Worm (Caenorhabditis elegans) whole organism, L1 larva: Measurements from ENCODE around the gene ced-8.
A peak's percentile ranks its signal among the peaks of the same experiment; 100 is the strongest.

Source experiments
- C16A3.4 ChIP-seq: fragments of 150-350 bp; optimal IDR thresholded peaks from 2 replicates; lab custom pipeline; 2014; ENCODE audit warnings: missing biosample characterization, missing genetic modification characterization
- C34B4.2 ChIP-seq: sonication (generic microtip); optimal IDR thresholded peaks from 2 replicates; lab custom pipeline; 2017; ENCODE audit warnings: mild to moderate bottlenecking, missing genetic modification characterization, missing compliant biosample characterization
- F16B12.6 ChIP-seq: fragments of 150-350 bp; optimal IDR thresholded peaks from 2 replicates; lab custom pipeline; 2014; ENCODE audit warnings: missing biosample characterization, missing genetic modification characterization
- Y116A8C.19 ChIP-seq: sonication (generic microtip); optimal IDR thresholded peaks from 2 replicates; lab custom pipeline; 2016; ENCODE audit warnings: missing compliant biosample characterization, missing genetic modification characterization, borderline replicate concordance
- aha-1 ChIP-seq: fragments of 150-350 bp; optimal IDR thresholded peaks from 2 replicates; lab custom pipeline; 2014; ENCODE audit warnings: missing biosample characterization, missing genetic modification characterization
- alr-1 ChIP-seq: fragments of 200-800 bp; sonication (Bioruptor generic); optimal IDR thresholded peaks from 2 replicates; lab custom pipeline; 2018; ENCODE audit warnings: borderline replicate concordance, mild to moderate bottlenecking, missing genetic modification characterization, missing compliant biosample characterization
- ceh-8 ChIP-seq: fragments of 200-800 bp; sonication (Bioruptor generic); optimal IDR thresholded peaks from 2 replicates; lab custom pipeline; 2018; ENCODE audit warnings: mild to moderate bottlenecking, missing genetic modification characterization, moderate library complexity, missing compliant biosample characterization
- ceh-82 ChIP-seq, 3 experiments: fragments of 150-350 bp in 1 of 3; sonication (generic microtip) in 2 of 3; optimal IDR thresholded peaks; 2 replicates each; lab custom pipeline; 2014 to 2017; ENCODE audit warnings: missing biosample characterization in 3 of 3, missing genetic modification characterization in 3 of 3
- ces-1 ChIP-seq: fragments of 150-350 bp; optimal IDR thresholded peaks from 2 replicates; lab custom pipeline; 2014; ENCODE audit warnings: missing biosample characterization, missing genetic modification reagents, missing genetic modification characterization
- dsc-1 ChIP-seq: sonication (generic microtip); optimal IDR thresholded peaks from 2 replicates; lab custom pipeline; 2016; ENCODE audit warnings: mild to moderate bottlenecking, missing genetic modification characterization, missing compliant biosample characterization
- elt-2 ChIP-seq: sonication (generic microtip); optimal IDR thresholded peaks from 2 replicates; lab custom pipeline; 2016; ENCODE audit warnings: missing genetic modification characterization, mild to moderate bottlenecking, inconsistent platforms, missing compliant biosample characterization, missing genetic modification reagents
- ets-5 ChIP-seq: fragments of 200-800 bp; sonication (Bioruptor generic); IDR thresholded peaks from 2 replicates; pipeline ENCODE4 v1.3.6; 2022; ENCODE audit warnings: missing genetic modification characterization, missing compliant biosample characterization
- fkh-10 ChIP-seq: sonication (generic microtip); optimal IDR thresholded peaks from 2 replicates; lab custom pipeline; 2017; ENCODE audit warnings: missing biosample characterization, missing genetic modification reagents, missing genetic modification characterization
- fkh-8 ChIP-seq: sonication (generic microtip); optimal IDR thresholded peaks from 2 replicates; lab custom pipeline; 2016; ENCODE audit warnings: mild to moderate bottlenecking, missing genetic modification characterization, missing compliant biosample characterization
- fos-1 ChIP-seq: fragments of 150-350 bp; optimal IDR thresholded peaks from 2 replicates; lab custom pipeline; 2014; ENCODE audit warnings: missing biosample characterization, missing genetic modification characterization
- grh-1 ChIP-seq: fragments of 200-800 bp; sonication (Bioruptor generic); IDR thresholded peaks from 2 replicates; pipeline ENCODE4 v1.3.6; 2022; ENCODE audit warnings: missing genetic modification reagents, missing genetic modification characterization, missing compliant biosample characterization
- hpl-2 ChIP-seq: fragments of 150-350 bp; optimal IDR thresholded peaks from 2 replicates; lab custom pipeline; 2014; ENCODE audit warnings: missing biosample characterization, missing genetic modification reagents, missing genetic modification characterization
- jun-1 ChIP-seq: fragments of 150-350 bp; optimal IDR thresholded peaks from 2 replicates; lab custom pipeline; 2014; ENCODE audit warnings: missing biosample characterization, missing genetic modification reagents, missing genetic modification characterization
- lin-13 ChIP-seq: fragments of 150-350 bp; optimal IDR thresholded peaks from 2 replicates; lab custom pipeline; 2014; ENCODE audit warnings: missing biosample characterization, missing genetic modification reagents, missing genetic modification characterization
- lin-14 ChIP-seq: fragments of 200-800 bp; sonication (Bioruptor generic); optimal IDR thresholded peaks from 2 replicates; lab custom pipeline; 2018; ENCODE audit warnings: mild to moderate bottlenecking, missing genetic modification characterization, moderate library complexity, missing compliant biosample characterization
- lin-35 ChIP-seq, 2 experiments: fragments of 150-350 bp; optimal IDR thresholded peaks; 2 replicates each; lab custom pipeline; 2014; ENCODE audit warnings: missing biosample characterization in 2 of 2, missing genetic modification characterization in 2 of 2, missing genetic modification reagents in 2 of 2
- lin-39 ChIP-seq: fragments of 150-350 bp; optimal IDR thresholded peaks from 2 replicates; lab custom pipeline; 2014; ENCODE audit warnings: missing biosample characterization, missing genetic modification reagents, missing genetic modification characterization
- lsy-2 ChIP-seq, 2 experiments: fragments of 150-350 bp; optimal IDR thresholded peaks; 2 replicates each; lab custom pipeline; 2014; ENCODE audit warnings: missing biosample characterization in 2 of 2, missing genetic modification characterization in 2 of 2
- mab-9 ChIP-seq: fragments of 200-800 bp; sonication (Bioruptor generic); IDR thresholded peaks from 2 replicates; pipeline ENCODE4 v1.3.6; 2022; ENCODE audit warnings: missing genetic modification reagents, missing genetic modification characterization, missing compliant biosample characterization
- mdl-1 ChIP-seq, 2 experiments: fragments of 150-350 bp; optimal IDR thresholded peaks; 2 replicates each; lab custom pipeline; 2014 to 2017; ENCODE audit warnings: missing biosample characterization in 2 of 2, missing genetic modification characterization in 2 of 2, inconsistent platforms in 1 of 2
- mef-2 ChIP-seq: fragments of 150-350 bp; optimal IDR thresholded peaks from 2 replicates; lab custom pipeline; 2014; ENCODE audit warnings: missing biosample characterization, missing genetic modification characterization
- mep-1 ChIP-seq: fragments of 150-350 bp; optimal IDR thresholded peaks from 2 replicates; lab custom pipeline; 2014; ENCODE audit warnings: missing biosample characterization, missing genetic modification characterization
- nhr-11 ChIP-seq: fragments of 150-350 bp; optimal IDR thresholded peaks from 2 replicates; lab custom pipeline; 2014; ENCODE audit warnings: missing biosample characterization, missing genetic modification characterization
- nhr-19 ChIP-seq: fragments of 200-800 bp; sonication (Bioruptor generic); conservative IDR thresholded peaks from 2 replicates; pipeline ENCODE4 v1.3.6; 2022; ENCODE audit warnings: missing genetic modification characterization, missing compliant biosample characterization
- nhr-28 ChIP-seq: fragments of 150-350 bp; optimal IDR thresholded peaks from 2 replicates; lab custom pipeline; 2014; ENCODE audit warnings: missing biosample characterization, missing genetic modification characterization
- nhr-47 ChIP-seq: sonication (generic microtip); optimal IDR thresholded peaks from 2 replicates; lab custom pipeline; 2016; ENCODE audit warnings: mild to moderate bottlenecking, missing genetic modification characterization, moderate library complexity, missing compliant biosample characterization
- nhr-76 ChIP-seq: sonication (generic microtip); optimal IDR thresholded peaks from 2 replicates; lab custom pipeline; 2017; ENCODE audit warnings: missing biosample characterization, missing genetic modification characterization
- nhr-77 ChIP-seq: fragments of 150-350 bp; optimal IDR thresholded peaks from 2 replicates; lab custom pipeline; 2014; ENCODE audit warnings: missing biosample characterization, missing genetic modification characterization
- nhr-85 ChIP-seq: sonication (generic microtip); peaks from one replicate; lab custom pipeline; 2016; ENCODE audit warnings: missing genetic modification characterization, inconsistent platforms, missing compliant biosample characterization
- pag-3 ChIP-seq: sonication (generic microtip); optimal IDR thresholded peaks from 2 replicates; lab custom pipeline; 2017; ENCODE audit warnings: missing genetic modification characterization, mild to moderate bottlenecking, missing compliant biosample characterization, antibody characterized with exemption, borderline replicate concordance; ENCODE audit not compliant: insufficient read depth
- pax-3 ChIP-seq: fragments of 200-800 bp; sonication (Bioruptor generic); optimal IDR thresholded peaks from 2 replicates; lab custom pipeline; 2018; ENCODE audit warnings: mild to moderate bottlenecking, missing genetic modification characterization, moderate library complexity, missing compliant biosample characterization
- pqm-1 ChIP-seq: sonication (generic microtip); optimal IDR thresholded peaks from 3 replicates; lab custom pipeline; 2017; ENCODE audit warnings: missing biosample characterization, missing genetic modification characterization
- rnt-1 ChIP-seq: sonication (generic microtip); optimal IDR thresholded peaks from 2 replicates; lab custom pipeline; 2016; ENCODE audit warnings: mild to moderate bottlenecking, missing genetic modification characterization, moderate library complexity, missing compliant biosample characterization
- skn-1 ChIP-seq: fragments of 150-350 bp; optimal IDR thresholded peaks from 2 replicates; lab custom pipeline; 2014; ENCODE audit warnings: missing biosample characterization, missing genetic modification characterization
- snpc-4 ChIP-seq: fragments of 150-350 bp; optimal IDR thresholded peaks from 2 replicates; lab custom pipeline; 2014; ENCODE audit warnings: missing biosample characterization, missing genetic modification characterization
- snu-23 ChIP-seq: sonication (generic microtip); optimal IDR thresholded peaks from 2 replicates; lab custom pipeline; 2016; ENCODE audit warnings: missing genetic modification characterization, missing compliant biosample characterization
- sox-4 ChIP-seq: sonication (generic microtip); optimal IDR thresholded peaks from 2 replicates; lab custom pipeline; 2016; ENCODE audit warnings: missing genetic modification characterization, missing compliant biosample characterization
- sup-37 ChIP-seq: fragments of 200-800 bp; sonication (Bioruptor generic); optimal IDR thresholded peaks from 2 replicates; lab custom pipeline; 2018; ENCODE audit warnings: mild to moderate bottlenecking, missing genetic modification characterization, missing compliant biosample characterization
- tlp-1 ChIP-seq: fragments of 150-350 bp; optimal IDR thresholded peaks from 2 replicates; lab custom pipeline; 2014; ENCODE audit warnings: missing biosample characterization, missing genetic modification characterization
- unc-130 ChIP-seq: fragments of 150-350 bp; optimal IDR thresholded peaks from 2 replicates; lab custom pipeline; 2017; ENCODE audit warnings: missing biosample characterization, missing genetic modification characterization, inconsistent platforms
- unc-30 ChIP-seq: sonication (generic microtip); optimal IDR thresholded peaks from 2 replicates; lab custom pipeline; 2017; ENCODE audit warnings: missing biosample characterization, missing genetic modification characterization
- unc-86 ChIP-seq: sonication (generic microtip); optimal IDR thresholded peaks from 2 replicates; lab custom pipeline; 2016; ENCODE audit warnings: missing genetic modification characterization, missing compliant biosample characterization
- unc-98 ChIP-seq: fragments of 200-800 bp; sonication (Bioruptor generic); IDR thresholded peaks from 2 replicates; pipeline ENCODE4 v1.3.6; 2022; ENCODE audit warnings: missing genetic modification characterization, missing compliant biosample characterization
- vab-15 ChIP-seq: sonication (generic microtip); optimal IDR thresholded peaks from 2 replicates; lab custom pipeline; 2017; ENCODE audit warnings: missing genotype, mild to moderate bottlenecking, missing genetic modification characterization, missing compliant biosample characterization
- xbp-1 ChIP-seq: sonication (generic microtip); optimal IDR thresholded peaks from 2 replicates; lab custom pipeline; 2016; ENCODE audit warnings: missing genetic modification characterization, missing compliant biosample characterization
- zag-1 ChIP-seq: fragments of 150-350 bp; optimal IDR thresholded peaks from 2 replicates; lab custom pipeline; 2014; ENCODE audit warnings: missing biosample characterization, missing genetic modification characterization
- zip-4 ChIP-seq: fragments of 200-800 bp; sonication (Bioruptor generic); optimal IDR thresholded peaks from 2 replicates; lab custom pipeline; 2018; ENCODE audit warnings: mild to moderate bottlenecking, missing genetic modification characterization, moderate library complexity, missing compliant biosample characterization
- ztf-11 ChIP-seq, 2 experiments: sonication (generic microtip); optimal IDR thresholded peaks; 2 replicates each; lab custom pipeline; 2016 to 2017; ENCODE audit warnings: missing genetic modification characterization in 2 of 2, missing biosample characterization in 1 of 2, missing compliant biosample characterization in 1 of 2

ced-8 gene

DNA sequence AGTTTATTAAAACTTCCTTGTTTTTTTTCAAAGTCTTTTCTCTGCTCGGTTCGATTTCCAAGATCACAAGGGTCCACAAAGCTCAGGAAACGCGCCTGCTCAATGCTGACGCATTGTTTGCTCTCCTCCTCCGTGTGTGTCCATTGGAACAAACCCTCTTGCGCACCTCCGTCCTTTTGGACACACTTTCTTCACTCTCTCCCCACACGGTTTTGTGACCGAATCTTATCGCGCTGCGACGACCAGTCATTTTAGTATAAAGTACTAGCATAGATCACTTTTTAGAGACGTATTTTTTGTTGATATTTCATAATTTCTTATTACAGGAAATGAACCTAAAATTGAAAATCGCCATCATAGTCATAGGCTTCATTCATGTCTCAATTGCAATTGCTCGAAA lies 48.5 kb downstream of the ced-8 start:
- peak; percentile 73 for TF ChIP-seq lin-13
- TF ChIP-seq elt-2 (tag; lab: Kevin White, UChicago), result peak; percentile 39
- peak; percentile 21 for TF ChIP-seq pax-3 (tag; lab: Kevin White, UChicago)
- TF ChIP-seq lin-14 (GFP tag; lab: Kevin White, UChicago), result peak; percentile 93
- no peak for TF ChIP-seq pag-3 (tag; lab: Kevin White, UChicago)
- TF ChIP-seq mef-2 (tag; lab: Kevin White, UChicago), result no peak
- peak; percentile 86 for TF ChIP-seq nhr-47 (tag; lab: Kevin White, UChicago)
- no peak for TF ChIP-seq tlp-1 (tag; lab: Kevin White, UChicago)
- peak; percentile 30 for TF ChIP-seq aha-1
- no peak for TF ChIP-seq nhr-76 (tag; lab: Kevin White, UChicago)
- no peak for TF ChIP-seq sox-4
- no peak for TF ChIP-seq unc-98 (GFP tag; lab: Robert Waterston, UW)
- peak; percentile 4 for TF ChIP-seq ceh-8
- TF ChIP-seq sup-37 (GFP tag; lab: Kevin White, UChicago), result peak; percentile 42
- peak; percentile 86 for TF ChIP-seq rnt-1 (tag; lab: Kevin White, UChicago)
- peak; percentile 68 to 80 for TF ChIP-seq lin-35 (GFP tag; optimal IDR thresholded peaks at IDR 0.05; lab: Kevin White, UChicago)
- TF ChIP-seq F16B12.6, result no peak
- no peak for TF ChIP-seq alr-1
- TF ChIP-seq skn-1, result peak; percentile 13
- TF ChIP-seq unc-130 (tag; lab: Kevin White, UChicago), result peak; percentile 33
- TF ChIP-seq snpc-4 (tag; lab: Kevin White, UChicago), result peak; percentile 55
- TF ChIP-seq nhr-19 (GFP tag; lab: Robert Waterston, UW), result peak; percentile 85
- peak; percentile 77 for TF ChIP-seq C16A3.4 (tag; lab: Kevin White, UChicago)
- TF ChIP-seq nhr-28 (tag; lab: Kevin White, UChicago), result no peak
- TF ChIP-seq ztf-11 (tag; optimal IDR thresholded peaks at IDR 0.05; lab: Kevin White, UChicago), result peak in 1 of 2 experiments; percentile 30
- TF ChIP-seq vab-15 (tag; lab: Kevin White, UChicago), result no peak
- peak in 1 of 2 experiments; percentile 72 for TF ChIP-seq mdl-1 (tag; optimal IDR thresholded peaks at IDR 0.05; lab: Kevin White, UChicago)
- TF ChIP-seq lin-39 (tag; lab: Kevin White, UChicago), result peak; percentile 30
- peak; percentile 80 for TF ChIP-seq fkh-8
- TF ChIP-seq snu-23 (GFP tag; lab: Kevin White, UChicago), result peak; percentile 80
- TF ChIP-seq nhr-85, result peak; percentile 90
- TF ChIP-seq unc-30 (tag; lab: Kevin White, UChicago), result no peak
- no peak for TF ChIP-seq ces-1 (GFP tag; lab: Kevin White, UChicago)
- peak; percentile 16 for TF ChIP-seq zip-4
- peak; percentile 73 for TF ChIP-seq unc-86 (tag; lab: Kevin White, UChicago)
- TF ChIP-seq nhr-77, result peak; percentile 69
- TF ChIP-seq zag-1 (tag; lab: Kevin White, UChicago), result no peak
- TF ChIP-seq xbp-1 (tag; lab: Kevin White, UChicago), result peak; percentile 76
- TF ChIP-seq hpl-2 (GFP tag; lab: Kevin White, UChicago), result no peak
- no peak for TF ChIP-seq grh-1
- TF ChIP-seq fkh-10 (GFP tag; lab: Kevin White, UChicago), result peak; percentile 60
- no peak for TF ChIP-seq pqm-1 (tag; lab: Kevin White, UChicago)
- TF ChIP-seq jun-1 (tag; lab: Kevin White, UChicago), result peak; percentile 67
- peak; percentile 15 for TF ChIP-seq fos-1
- TF ChIP-seq C34B4.2, result no peak
- TF ChIP-seq nhr-11 (tag; lab: Kevin White, UChicago), result no peak
- TF ChIP-seq ets-5 (GFP tag; lab: Robert Waterston, UW), result no peak
- no peak for TF ChIP-seq Y116A8C.19
- TF ChIP-seq ceh-82 (tag; optimal IDR thresholded peaks at IDR 0.05; lab: Kevin White, UChicago), result peak; percentile 46 to 88 (median 62)
- TF ChIP-seq mep-1 (tag; lab: Kevin White, UChicago), result peak; percentile 78
- peak; percentile 78 to 82 for TF ChIP-seq lsy-2 (tag; optimal IDR thresholded peaks at IDR 0.05; lab: Kevin White, UChicago)
- TF ChIP-seq mab-9 (GFP tag; lab: Robert Waterston, UW), result peak; percentile 59
- peak; percentile 70 for TF ChIP-seq dsc-1
